Worm (Caenorhabditis elegans): ENCODE results near the gene C06A6.7.

Gene C06A6.7

DNA sequence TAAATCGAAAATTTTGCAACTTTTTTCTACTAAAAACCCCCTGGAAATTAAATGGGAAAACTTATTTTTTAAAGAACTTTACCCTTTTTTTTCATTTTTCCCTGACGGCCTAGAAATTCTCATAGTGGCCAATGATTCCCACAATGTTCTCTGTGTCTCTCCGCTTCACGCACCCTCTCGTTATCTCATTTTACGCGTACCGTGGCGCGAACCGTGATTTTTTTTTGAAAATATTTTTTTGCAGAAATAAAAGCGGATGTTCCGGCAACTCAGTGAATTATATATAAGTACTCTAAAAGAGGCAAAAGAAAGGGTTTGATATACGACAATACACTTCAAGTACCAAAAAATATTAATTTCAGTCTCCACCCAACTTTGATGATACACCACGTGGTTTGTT is 8.1 kb upstream of the C06A6.7 start, which contains the start of gene C06A6.2:
C06A6.2 (plus strand) TSS at position 237 of the 400 bp plus-strand sequence.
- TF ChIP-seq unc-55 (GFP tag; optimal IDR thresholded peaks at IDR 0.05), result peak; percentile 14
- no peak for TF ChIP-seq elt-3 (tag; optimal IDR thresholded peaks at IDR 0.05)

DNA sequence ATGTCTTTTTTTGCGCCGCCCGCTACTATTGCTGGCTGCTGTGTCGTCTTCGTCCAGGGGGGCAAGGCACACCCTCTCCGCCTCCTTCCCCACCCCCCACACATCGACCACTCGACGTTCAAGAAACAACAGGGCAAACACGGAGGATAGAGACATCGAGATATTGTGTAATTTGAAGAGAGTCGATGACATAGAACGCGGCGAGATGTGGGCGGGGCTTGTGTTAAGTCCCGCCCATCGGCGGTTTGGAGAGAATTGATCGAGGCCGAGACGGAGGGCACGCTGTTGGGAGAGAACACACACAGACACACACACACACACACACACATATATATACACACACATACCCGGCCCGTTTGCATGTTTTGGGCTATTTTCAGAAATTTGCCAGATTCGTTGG is 7.3 kb upstream of the C06A6.7 start:
- TF ChIP-seq zag-1 (tag; optimal IDR thresholded peaks at IDR 0.05) (peak; percentile 84), F13H6.1 (tag; optimal IDR thresholded peaks at IDR 0.05) (peak; percentile 91), nhr-12 (tag; optimal IDR thresholded peaks at IDR 0.05) (no peak), nhr-6 (tag; optimal IDR thresholded peaks at IDR 0.05) (no peak), ama-1 (optimal IDR thresholded peaks at IDR 0.05) (no peak), sma-9 (GFP tag; optimal IDR thresholded peaks at IDR 0.05) (peak; percentile 77), sma-9 (tag; optimal IDR thresholded peaks at IDR 0.05) (no peak), ceh-82 (tag; optimal IDR thresholded peaks at IDR 0.05) (no peak), lin-39 (tag; optimal IDR thresholded peaks at IDR 0.05) (peak; percentile 32), Y55F3AM.14 (GFP tag; optimal IDR thresholded peaks at IDR 0.05) (peak; percentile 76), nhr-11 (tag; optimal IDR thresholded peaks at IDR 0.05) (no peak), ztf-4 (tag; optimal IDR thresholded peaks at IDR 0.05) (peak; percentile 17), blmp-1 (tag; optimal IDR thresholded peaks at IDR 0.05; ENCODE audit: insufficient read depth) (peak; percentile 46), elt-1 (tag; optimal IDR thresholded peaks at IDR 0.05) (no peak), sma-3 (GFP tag; optimal IDR thresholded peaks at IDR 0.05) (peak; percentile 74), sem-4 (tag; optimal IDR thresholded peaks at IDR 0.05) (peak; percentile 15), nhr-77 (tag; optimal IDR thresholded peaks at IDR 0.05) (no peak), C34F6.9 (tag; optimal IDR thresholded peaks at IDR 0.05) (peak; percentile 85), nhr-129 (tag; optimal IDR thresholded peaks at IDR 0.05) (peak; percentile 80), ZK546.5 (tag; optimal IDR thresholded peaks at IDR 0.05) (no peak), mab-5 (tag; optimal IDR thresholded peaks at IDR 0.05) (no peak), fos-1 (tag; optimal IDR thresholded peaks at IDR 0.05) (peak; percentile 66), mbf-1 (tag; optimal IDR thresholded peaks at IDR 0.05) (no peak), peb-1 (tag; optimal IDR thresholded peaks at IDR 0.05) (no peak), alr-1 (tag; optimal IDR thresholded peaks at IDR 0.05) (no peak), nhr-25 (tag; optimal IDR thresholded peaks at IDR 0.05) (peak; percentile 80), lsy-2 (tag; optimal IDR thresholded peaks at IDR 0.05) (peak; percentile 34 to 65), crh-2 (tag; optimal IDR thresholded peaks at IDR 0.05) (peak; percentile 63), ztf-1 (GFP tag; conservative IDR thresholded peaks at IDR 0.05) (no peak), nhr-10 (tag; optimal IDR thresholded peaks at IDR 0.05) (no peak), lin-11 (tag; optimal IDR thresholded peaks at IDR 0.05) (peak; percentile 29), R02D3.7 (tag; optimal IDR thresholded peaks at IDR 0.05) (no peak), unc-55 (GFP tag; optimal IDR thresholded peaks at IDR 0.05) (peak; percentile 21), unc-62 (GFP tag; optimal IDR thresholded peaks at IDR 0.05) (no peak), egl-27 (tag; optimal IDR thresholded peaks at IDR 0.05) (no peak), snpc-4 (tag; optimal IDR thresholded peaks at IDR 0.05) (no peak), ztf-11 (tag; optimal IDR thresholded peaks at IDR 0.05) (no peak), skn-1 (tag; optimal IDR thresholded peaks at IDR 0.05) (no peak), lin-13 (GFP tag; optimal IDR thresholded peaks at IDR 0.05) (peak; percentile 49), aly-2 (tag; optimal IDR thresholded peaks at IDR 0.05) (no peak), nhr-23 (tag; optimal IDR thresholded peaks at IDR 0.05) (peak; percentile 6), nhr-21 (tag; optimal IDR thresholded peaks at IDR 0.05) (peak; percentile 49), nhr-237 (tag; optimal IDR thresholded peaks at IDR 0.05) (no peak), unc-39 (tag; optimal IDR thresholded peaks at IDR 0.05) (no peak), gmeb-1 (tag; optimal IDR thresholded peaks at IDR 0.05) (no peak), mdl-1 (tag; optimal IDR thresholded peaks at IDR 0.05) (peak in 1 of 2 experiments; percentile 65), elt-3 (tag; optimal IDR thresholded peaks at IDR 0.05) (no peak), dmd-4 (tag; optimal IDR thresholded peaks at IDR 0.05) (no peak), ceh-16 (tag; optimal IDR thresholded peaks at IDR 0.05) (no peak)

Measured in whole organism, L2 larva.